Fruit fly (Drosophila melanogaster) whole organism, prepupa: ENCODE data around the gene CG10041.

Experiments used
- Blimp-1 ChIP-seq: fragments of 200-800 bp; sonication (Bioruptor generic); optimal IDR thresholded peaks from 3 replicates; lab custom pipeline; 2017; ENCODE audit warnings: missing biosample characterization, missing genetic modification characterization, mild to moderate bottlenecking, moderate library complexity, missing genetic modification reagents
- CG10631 ChIP-seq: fragments of 200-800 bp; sonication (Bioruptor generic); optimal IDR thresholded peaks from 2 replicates; lab custom pipeline; 2016; ENCODE audit warnings: missing biosample characterization, missing genetic modification characterization
- CG10669 ChIP-seq: fragments of 200-800 bp; sonication (Bioruptor generic); optimal IDR thresholded peaks from 3 replicates; lab custom pipeline; 2018; ENCODE audit warnings: missing biosample characterization, mild to moderate bottlenecking, missing genetic modification characterization, moderate library complexity
- CG11294 ChIP-seq: fragments of 200-800 bp; sonication (Bioruptor generic); IDR thresholded peaks from 2 replicates; pipeline ENCODE4 v1.3.6; 2022; ENCODE audit warnings: missing biosample characterization, missing genetic modification characterization
- CG11902 ChIP-seq: fragments of 200-800 bp; sonication (Bioruptor generic); optimal IDR thresholded peaks from 3 replicates; lab custom pipeline; 2016; ENCODE audit warnings: missing biosample characterization, missing genetic modification characterization
- CG16779 ChIP-seq: fragments of 200-800 bp; sonication (Bioruptor generic); optimal IDR thresholded peaks from 3 replicates; lab custom pipeline; 2017; ENCODE audit warnings: missing biosample characterization, mild to moderate bottlenecking, missing genetic modification characterization
- CG3032 ChIP-seq: fragments of 200-800 bp; optimal IDR thresholded peaks from 2 replicates; lab custom pipeline; 2019; ENCODE audit warnings: missing biosample characterization, mild to moderate bottlenecking, missing genetic modification characterization, moderate library complexity
- CG31627 ChIP-seq: fragments of 200-800 bp; sonication (Bioruptor generic); optimal IDR thresholded peaks from 3 replicates; lab custom pipeline; 2016; ENCODE audit warnings: missing biosample characterization, missing genetic modification characterization
- CG34406 ChIP-seq: fragments of 200-800 bp; sonication (Bioruptor generic); optimal IDR thresholded peaks from 3 replicates; lab custom pipeline; 2016; ENCODE audit warnings: missing biosample characterization, missing genetic modification characterization
- CG3919 ChIP-seq: fragments of 200-800 bp; sonication (Bioruptor generic); optimal IDR thresholded peaks from 3 replicates; lab custom pipeline; 2016; ENCODE audit warnings: missing biosample characterization, missing genetic modification characterization
- CG6163 ChIP-seq: fragments of 200-800 bp; sonication (Bioruptor generic); IDR thresholded peaks from 3 replicates; pipeline ENCODE4 v1.3.6; 2022; ENCODE audit warnings: missing biosample characterization, missing genetic modification characterization
- CG6792 ChIP-seq: fragments of 200-800 bp; sonication (Bioruptor generic); optimal IDR thresholded peaks from 3 replicates; lab custom pipeline; 2016; ENCODE audit warnings: missing biosample characterization, missing genetic modification characterization
- CG6808 ChIP-seq: fragments of 200-800 bp; sonication (Bioruptor generic); optimal IDR thresholded peaks from 3 replicates; lab custom pipeline; 2017; ENCODE audit warnings: missing biosample characterization, missing genetic modification characterization, mild to moderate bottlenecking, moderate library complexity, missing genetic modification reagents
- CG7368 ChIP-seq: fragments of 200-800 bp; sonication (Bioruptor generic); optimal IDR thresholded peaks from 3 replicates; lab custom pipeline; 2016; ENCODE audit warnings: missing biosample characterization, missing genetic modification characterization
- CG8632 ChIP-seq: fragments of 200-800 bp; sonication (Bioruptor generic); optimal IDR thresholded peaks from 3 replicates; lab custom pipeline; 2016; ENCODE audit warnings: missing biosample characterization, missing genetic modification characterization
- Eip78C ChIP-seq: fragments of 200-800 bp; sonication (Bioruptor generic); peaks from one replicate; lab custom pipeline; 2016; ENCODE audit warnings: missing biosample characterization, missing genetic modification characterization
- Ets21C ChIP-seq: fragments of 200-800 bp; sonication (Bioruptor generic); optimal IDR thresholded peaks from 3 replicates; lab custom pipeline; 2016; ENCODE audit warnings: missing biosample characterization, missing genetic modification characterization
- Hr38 ChIP-seq: sonication (Bioruptor generic); optimal IDR thresholded peaks from 2 replicates; lab custom pipeline; 2016; ENCODE audit warnings: missing biosample characterization, missing genetic modification characterization
- Hr39 ChIP-seq: fragments of 200-800 bp; sonication (Bioruptor generic); optimal IDR thresholded peaks from 2 replicates; lab custom pipeline; 2016; ENCODE audit warnings: missing biosample characterization, missing genetic modification characterization
- Hr4 ChIP-seq: fragments of 200-800 bp; sonication (Bioruptor generic); optimal IDR thresholded peaks from 3 replicates; lab custom pipeline; 2016; ENCODE audit warnings: missing biosample characterization, missing genetic modification characterization
- Lpt ChIP-seq: fragments of 200-800 bp; sonication (Bioruptor generic); optimal IDR thresholded peaks from 3 replicates; lab custom pipeline; 2016; ENCODE audit warnings: missing biosample characterization, missing genetic modification characterization
- Met ChIP-seq: fragments of 200-800 bp; sonication (Bioruptor generic); optimal IDR thresholded peaks from 3 replicates; lab custom pipeline; 2016; ENCODE audit warnings: missing biosample characterization, missing genetic modification characterization
- OdsH ChIP-seq: fragments of 200-800 bp; sonication (Bioruptor generic); optimal IDR thresholded peaks from 3 replicates; lab custom pipeline; 2016; ENCODE audit warnings: missing biosample characterization, missing genetic modification characterization
- Smox ChIP-seq: fragments of 200-800 bp; sonication (Bioruptor generic); optimal IDR thresholded peaks from 3 replicates; lab custom pipeline; 2016; ENCODE audit warnings: missing biosample characterization, missing genetic modification characterization
- Sox102F ChIP-seq: fragments of 200-800 bp; sonication (Bioruptor generic); optimal IDR thresholded peaks from 2 replicates; lab custom pipeline; 2016; ENCODE audit warnings: missing biosample characterization, mild to moderate bottlenecking, missing genetic modification characterization
- Sox15 ChIP-seq: fragments of 200-800 bp; sonication (Bioruptor generic); optimal IDR thresholded peaks from 3 replicates; lab custom pipeline; 2016; ENCODE audit warnings: missing biosample characterization, missing genetic modification characterization
- achi ChIP-seq: fragments of 200-800 bp; sonication (Bioruptor generic); optimal IDR thresholded peaks from 3 replicates; lab custom pipeline; 2016; ENCODE audit warnings: missing biosample characterization, missing genetic modification characterization
- acj6 ChIP-seq: fragments of 200-800 bp; sonication (Bioruptor generic); optimal IDR thresholded peaks from 3 replicates; lab custom pipeline; 2016; ENCODE audit warnings: missing biosample characterization, missing genetic modification characterization
- cyc ChIP-seq: fragments of 200-800 bp; sonication (Bioruptor generic); optimal IDR thresholded peaks from 3 replicates; lab custom pipeline; 2016; ENCODE audit warnings: missing biosample characterization, missing genetic modification characterization
- dac ChIP-seq: fragments of 200-800 bp; sonication (Bioruptor generic); optimal IDR thresholded peaks from 2 replicates; lab custom pipeline; 2017; ENCODE audit warnings: missing biosample characterization, mild to moderate bottlenecking, missing genetic modification characterization
- dsx ChIP-seq: fragments of 200-800 bp; optimal IDR thresholded peaks from 3 replicates; lab custom pipeline; 2019; ENCODE audit warnings: missing biosample characterization, mild to moderate bottlenecking, missing genetic modification characterization, moderate library complexity; ENCODE audit not compliant: poor library complexity, severe bottlenecking
- eg ChIP-seq: fragments of 200-800 bp; sonication (Bioruptor generic); IDR thresholded peaks from 3 replicates; pipeline ENCODE4 v1.3.6; 2022; ENCODE audit warnings: missing biosample characterization, missing genetic modification characterization
- esn ChIP-seq: fragments of 200-800 bp; sonication (Bioruptor generic); optimal IDR thresholded peaks from 2 replicates; lab custom pipeline; 2016; ENCODE audit warnings: missing biosample characterization, mild to moderate bottlenecking, missing genetic modification characterization, moderate library complexity
- fd59A ChIP-seq: fragments of 200-800 bp; sonication (Bioruptor generic); optimal IDR thresholded peaks from 2 replicates; lab custom pipeline; 2017; ENCODE audit warnings: missing biosample characterization, mild to moderate bottlenecking, missing genetic modification characterization, missing genetic modification reagents
- fd85E ChIP-seq: fragments of 200-800 bp; sonication (Bioruptor generic); optimal IDR thresholded peaks from 3 replicates; lab custom pipeline; 2016; ENCODE audit warnings: missing biosample characterization, missing genetic modification characterization
- fkh ChIP-seq: fragments of 200-800 bp; sonication (Bioruptor generic); optimal IDR thresholded peaks from 3 replicates; lab custom pipeline; 2017; ENCODE audit warnings: missing biosample characterization, mild to moderate bottlenecking, missing genetic modification characterization, moderate library complexity
- lz ChIP-seq: fragments of 200-800 bp; sonication (Bioruptor generic); optimal IDR thresholded peaks from 3 replicates; lab custom pipeline; 2016; ENCODE audit warnings: missing biosample characterization, missing genetic modification characterization
- net ChIP-seq: fragments of 200-800 bp; sonication (Bioruptor generic); optimal IDR thresholded peaks from 3 replicates; lab custom pipeline; 2016; ENCODE audit warnings: missing biosample characterization, missing genetic modification characterization
- pdm3 ChIP-seq: fragments of 200-800 bp; sonication (Bioruptor generic); optimal IDR thresholded peaks from 3 replicates; lab custom pipeline; 2016; ENCODE audit warnings: missing biosample characterization, missing genetic modification characterization
- spab ChIP-seq: fragments of 200-800 bp; sonication (Bioruptor generic); optimal IDR thresholded peaks from 2 replicates; lab custom pipeline; 2017; ENCODE audit warnings: missing biosample characterization, mild to moderate bottlenecking, missing genetic modification characterization, missing genetic modification reagents
- svp ChIP-seq: fragments of 200-800 bp; sonication (Bioruptor generic); peaks from one replicate; lab custom pipeline; 2016; ENCODE audit warnings: missing biosample characterization, missing genetic modification characterization
- topi ChIP-seq: fragments of 200-800 bp; sonication (Bioruptor generic); optimal IDR thresholded peaks from 3 replicates; lab custom pipeline; 2016; ENCODE audit warnings: missing biosample characterization, missing genetic modification characterization

The CG10041 gene

DNA sequence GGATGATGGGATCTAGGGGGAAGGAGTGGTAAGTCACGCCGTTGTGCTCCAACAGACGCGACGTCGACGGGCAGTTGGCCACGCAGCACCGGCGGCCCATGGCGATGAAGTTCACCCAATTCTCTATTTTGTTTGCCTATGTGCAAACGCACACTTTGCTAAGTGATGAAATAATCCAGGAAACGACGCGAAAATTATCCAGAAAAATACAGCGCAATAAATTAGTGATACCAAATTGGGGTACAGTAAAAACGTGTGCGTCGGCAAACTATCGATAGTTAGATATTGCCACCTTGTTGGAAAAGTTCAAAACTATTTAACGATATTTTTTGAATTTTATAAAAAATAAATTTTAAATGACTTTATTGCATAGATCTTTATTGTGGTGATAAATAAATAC lies 4.1 kb upstream of the CG10041 start, which contains the start of gene MBD-R2:
Gene MBD-R2, minus strand, starts transcription at position 222 of the 400 bp plus-strand sequence.
- no peak for TF ChIP-seq OdsH (GFP tag; lab: Kevin White, UChicago)
- TF ChIP-seq Blimp-1 (GFP tag; lab: Kevin White, UChicago): no peak
- TF ChIP-seq fd59A (GFP tag; lab: Kevin White, UChicago): no peak
- TF ChIP-seq esn: peak; percentile 8
- no peak for TF ChIP-seq Sox102F (GFP tag; lab: Kevin White, UChicago)
- TF ChIP-seq Hr38 (GFP tag; lab: Kevin White, UChicago): no peak
- no peak for TF ChIP-seq dsx (GFP tag; lab: Kevin White, UChicago)
- TF ChIP-seq CG7368 (GFP tag; lab: Kevin White, UChicago): no peak
- no peak for TF ChIP-seq dac

DNA sequence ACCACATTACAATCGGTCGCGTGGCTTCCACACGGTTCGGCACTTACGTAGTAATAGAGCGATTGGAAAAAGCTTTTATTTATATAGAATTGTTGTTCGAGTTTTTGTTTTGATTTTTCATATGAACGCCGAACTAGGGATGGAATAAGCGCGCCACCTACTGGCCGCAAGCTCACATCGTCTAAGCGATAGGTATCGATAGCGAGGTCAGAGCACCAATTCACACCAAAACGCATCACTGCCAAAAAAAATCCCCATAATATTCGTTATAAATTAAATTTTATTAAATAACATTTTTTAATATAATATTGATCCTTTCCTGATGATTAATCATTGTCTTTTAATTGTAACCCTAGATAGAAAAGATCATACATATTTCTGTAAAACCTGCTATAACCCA lies 1.4 kb downstream of the CG10041 start, which contains the start of gene CG10038:
Gene CG10038, minus strand, starts transcription at position 148 of the 400 bp plus-strand sequence.
- peak; percentile 14 for TF ChIP-seq CG3919 (GFP tag; lab: Kevin White, UChicago)
- no peak for TF ChIP-seq eg
- TF ChIP-seq svp (GFP tag; lab: Kevin White, UChicago): peak; percentile 86
- TF ChIP-seq Hr39: peak; percentile 21
- TF ChIP-seq acj6 (GFP tag; lab: Kevin White, UChicago): peak; percentile 20
- TF ChIP-seq esn: peak; percentile 45
- peak; percentile 27 for TF ChIP-seq lz (GFP tag; lab: Kevin White, UChicago)
- peak; percentile 35 for TF ChIP-seq pdm3 (GFP tag; lab: Kevin White, UChicago)
- TF ChIP-seq topi (GFP tag; lab: Kevin White, UChicago): peak; percentile 20
- TF ChIP-seq Met (GFP tag; lab: Kevin White, UChicago): peak; percentile 28
- no peak for TF ChIP-seq CG11902
- TF ChIP-seq CG3032 (tag; lab: Kevin White, UChicago): peak; percentile 12
- no peak for TF ChIP-seq CG10669 (GFP tag; lab: Kevin White, UChicago)
- no peak for TF ChIP-seq CG34406 (GFP tag; lab: Kevin White, UChicago)
- TF ChIP-seq cyc (GFP tag; lab: Kevin White, UChicago): peak; percentile 36
- TF ChIP-seq CG31627 (GFP tag; lab: Kevin White, UChicago): peak; percentile 24
- TF ChIP-seq CG6792 (GFP tag; lab: Kevin White, UChicago): peak; percentile 18
- TF ChIP-seq, all 60 proteins: peak for 13

DNA sequence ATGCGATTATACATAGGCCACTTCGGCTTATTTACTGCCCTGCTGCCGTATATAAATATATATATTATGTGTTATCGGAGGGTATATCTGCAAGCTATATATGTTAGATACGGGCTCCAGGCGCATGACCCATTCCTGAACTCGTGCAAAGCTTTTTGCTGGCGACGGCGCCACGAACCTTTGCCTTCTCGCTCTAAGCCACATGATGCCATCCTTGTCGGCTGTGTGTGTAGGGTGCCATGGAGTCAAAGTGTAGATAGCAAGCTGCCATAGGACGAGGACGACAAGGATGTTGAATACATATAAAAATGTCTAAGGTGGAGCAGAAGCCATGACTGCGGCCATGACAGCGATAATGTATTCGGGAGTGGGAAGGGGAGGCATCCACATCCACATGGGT lies 4.2 kb downstream of the CG10041 start:
- no peak for TF ChIP-seq CG6808
- no peak for TF ChIP-seq CG8632
- TF ChIP-seq achi (GFP tag; lab: Kevin White, UChicago): no peak
- TF ChIP-seq CG10631 (GFP tag; lab: Kevin White, UChicago): no peak
- TF ChIP-seq net (GFP tag; lab: Kevin White, UChicago): no peak
- TF ChIP-seq svp (GFP tag; lab: Kevin White, UChicago): peak; percentile 28
- TF ChIP-seq fkh (GFP tag; lab: Kevin White, UChicago): no peak

DNA sequence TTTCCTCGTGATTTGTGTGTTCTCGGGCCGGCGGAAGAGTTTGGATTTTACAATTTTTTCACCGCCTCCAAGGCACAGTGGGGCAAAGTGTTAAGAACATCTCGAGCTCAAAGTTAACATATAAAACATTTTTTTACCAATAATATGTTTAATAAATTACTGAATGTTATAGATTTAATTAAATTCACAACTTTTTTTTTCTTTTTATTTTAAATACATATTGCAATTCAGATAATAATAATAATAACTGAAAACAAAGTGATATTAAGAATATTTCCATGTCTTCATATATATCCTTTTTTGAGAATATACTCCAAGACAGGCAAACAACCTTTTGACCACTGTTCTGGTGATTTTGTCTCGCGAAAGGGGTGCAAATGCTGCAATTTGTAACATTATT lies 5.9 kb downstream of the CG10041 start:
- TF ChIP-seq Smox (GFP tag; lab: Kevin White, UChicago) (no peak), svp (GFP tag; lab: Kevin White, UChicago) (peak; percentile 3)

DNA sequence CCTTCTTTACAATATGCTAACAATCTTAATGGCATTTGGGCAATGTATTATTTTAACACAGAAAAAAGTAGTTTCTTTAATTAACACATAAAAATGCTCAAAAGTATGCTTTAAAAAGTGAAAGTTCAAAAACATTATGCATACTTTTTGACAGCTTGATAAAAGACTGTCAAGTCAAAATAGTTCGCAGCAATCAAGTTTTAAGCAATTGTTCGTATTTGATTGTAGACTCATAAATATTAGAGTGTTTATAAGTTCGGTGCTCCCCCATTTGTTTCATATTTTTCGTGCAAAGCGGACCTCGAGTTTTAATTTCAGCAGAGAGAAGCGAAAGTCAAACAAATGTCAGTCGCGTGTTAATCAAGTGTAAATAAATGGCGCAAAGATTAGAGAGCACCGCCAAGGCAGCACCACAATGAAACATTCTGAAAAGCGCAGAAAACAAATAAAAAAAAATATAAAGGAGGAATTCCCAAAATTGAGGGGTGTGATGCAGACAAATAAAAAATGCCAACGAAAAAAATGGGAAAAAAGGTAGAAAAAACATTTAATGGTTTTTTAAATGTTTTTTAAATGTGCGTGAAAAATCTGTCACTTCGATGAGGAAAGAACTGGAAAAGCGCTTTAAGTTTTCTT lies 6.9 kb downstream of the CG10041 start:
- TF ChIP-seq CG16779 (tag; lab: Kevin White, UChicago) (no peak), fd59A (GFP tag; lab: Kevin White, UChicago) (no peak), CG10631 (GFP tag; lab: Kevin White, UChicago) (no peak), Sox102F (GFP tag; lab: Kevin White, UChicago) (peak; percentile 15), spab (GFP tag; lab: Kevin White, UChicago) (no peak), dsx (GFP tag; lab: Kevin White, UChicago) (no peak), svp (GFP tag; lab: Kevin White, UChicago) (peak; percentile 85), Lpt (GFP tag; lab: Kevin White, UChicago) (no peak), CG6163 (GFP tag; lab: Robert Waterston, UW) (no peak), fkh (GFP tag; lab: Kevin White, UChicago) (no peak), fd85E (GFP tag; lab: Kevin White, UChicago) (no peak), Eip78C (peak; percentile 68), Hr4 (GFP tag; lab: Kevin White, UChicago) (no peak), CG10669 (GFP tag; lab: Kevin White, UChicago) (no peak), Sox15 (no peak), Smox (GFP tag; lab: Kevin White, UChicago) (peak; percentile 18), Ets21C (GFP tag; lab: Kevin White, UChicago) (peak; percentile 36), Hr39 (peak; percentile 50), lz (GFP tag; lab: Kevin White, UChicago) (peak; percentile 24), Blimp-1 (GFP tag; lab: Kevin White, UChicago) (peak; percentile 15), pdm3 (GFP tag; lab: Kevin White, UChicago) (no peak), CG11902 (no peak), CG11294 (GFP tag; lab: Robert Waterston, UW) (no peak)
